Worm (Caenorhabditis elegans) whole organism, mixed stage, embryonic: ENCODE data around the gene lipl-6.

ENCODE experiments used
- bed-3 ChIP-seq: fragments of 200-800 bp; sonication (Bioruptor generic); optimal IDR thresholded peaks from 3 replicates; lab custom pipeline; 2018; ENCODE audit warnings: mild to moderate bottlenecking, missing genetic modification characterization, moderate library complexity, missing compliant biosample characterization
- blmp-1 ChIP-seq: fragments of 150-350 bp; optimal IDR thresholded peaks from 2 replicates; lab custom pipeline; 2014; ENCODE audit warnings: missing biosample characterization, missing genetic modification characterization
- ceh-43 ChIP-seq: fragments of 200-800 bp; sonication (Bioruptor generic); optimal IDR thresholded peaks from 2 replicates; lab custom pipeline; 2018; ENCODE audit warnings: mild to moderate bottlenecking, missing genetic modification characterization, moderate library complexity, missing compliant biosample characterization
- elt-3 ChIP-seq: fragments of 150-350 bp; optimal IDR thresholded peaks from 2 replicates; lab custom pipeline; 2014; ENCODE audit warnings: missing biosample characterization, missing genetic modification characterization
- mab-5 ChIP-seq: fragments of 150-350 bp; optimal IDR thresholded peaks from 2 replicates; lab custom pipeline; 2014; ENCODE audit warnings: missing biosample characterization, missing genetic modification characterization
- mls-2 ChIP-seq: sonication (generic microtip); optimal IDR thresholded peaks from 2 replicates; lab custom pipeline; 2016; ENCODE audit warnings: mild to moderate bottlenecking, missing genetic modification characterization, moderate library complexity, missing compliant biosample characterization
- nhr-237 ChIP-seq: fragments of 150-350 bp; optimal IDR thresholded peaks from 2 replicates; lab custom pipeline; 2014; ENCODE audit warnings: missing biosample characterization, missing genetic modification characterization
- tbx-8 ChIP-seq: fragments of 200-800 bp; sonication (Bioruptor generic); optimal IDR thresholded peaks from 2 replicates; lab custom pipeline; 2018; ENCODE audit warnings: mild to moderate bottlenecking, missing genetic modification characterization, moderate library complexity, missing compliant biosample characterization
- unc-39 ChIP-seq: fragments of 150-350 bp; optimal IDR thresholded peaks from 2 replicates; lab custom pipeline; 2014; ENCODE audit warnings: missing biosample characterization, missing genetic modification characterization
- unc-62 ChIP-seq: fragments of 150-350 bp; optimal IDR thresholded peaks from 2 replicates; lab custom pipeline; 2014; ENCODE audit warnings: missing biosample characterization, missing genetic modification reagents, missing genetic modification characterization
- ztf-11 ChIP-seq: fragments of 150-350 bp; optimal IDR thresholded peaks from 2 replicates; lab custom pipeline; 2014; ENCODE audit warnings: missing biosample characterization, missing genetic modification characterization

DNA sequence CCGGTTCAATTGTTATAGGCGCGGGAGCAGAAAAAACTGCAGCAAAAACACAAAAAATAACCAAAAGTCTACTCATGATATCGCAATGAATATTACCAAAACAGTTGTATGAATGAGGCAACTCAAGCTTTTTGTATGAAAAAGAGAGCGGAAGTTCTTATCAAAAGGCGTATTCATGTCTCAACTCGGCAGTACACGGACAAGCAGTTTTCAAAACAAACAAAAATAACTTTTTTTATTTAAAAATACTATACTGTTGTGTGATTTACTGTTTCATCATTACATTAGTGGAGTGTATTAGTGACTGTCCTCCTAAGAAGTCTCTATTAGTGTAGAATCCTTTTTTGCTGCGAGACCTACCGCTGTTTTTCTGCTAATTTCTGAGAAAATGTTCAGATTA lies 13.3 kb upstream of the lipl-6 start, which contains the start of gene Y57E12B.4:
- TF ChIP-seq ceh-43 (GFP tag; lab: Kevin White, UChicago) = no peak
- TF ChIP-seq mls-2 (tag; lab: Kevin White, UChicago) = no peak
- TF ChIP-seq ztf-11 (tag; lab: Kevin White, UChicago) = no peak
- no peak for TF ChIP-seq bed-3 (GFP tag; lab: Kevin White, UChicago)
- no peak for TF ChIP-seq tbx-8 (GFP tag; lab: Kevin White, UChicago)
- no peak for TF ChIP-seq mab-5 (tag; lab: Kevin White, UChicago)
- TF ChIP-seq unc-39 (tag; lab: Kevin White, UChicago) = no peak
- TF ChIP-seq unc-62 = no peak
- no peak for TF ChIP-seq nhr-237 (tag; lab: Kevin White, UChicago)
- no peak for TF ChIP-seq elt-3 (tag; lab: Kevin White, UChicago)
- TF ChIP-seq blmp-1 (tag; lab: Kevin White, UChicago) = no peak
